Worm (Caenorhabditis elegans) whole organism, L1 larva: Measurements from ENCODE around the gene nlp-50.

ENCODE experiments used
- F16B12.6 ChIP-seq: fragments of 150-350 bp; optimal IDR thresholded peaks from 2 replicates; lab custom pipeline; 2014; ENCODE audit warnings: missing biosample characterization, missing genetic modification characterization
- Y116A8C.19 ChIP-seq: sonication (generic microtip); optimal IDR thresholded peaks from 2 replicates; lab custom pipeline; 2016; ENCODE audit warnings: missing compliant biosample characterization, missing genetic modification characterization, borderline replicate concordance
- alr-1 ChIP-seq: fragments of 200-800 bp; sonication (Bioruptor generic); optimal IDR thresholded peaks from 2 replicates; lab custom pipeline; 2018; ENCODE audit warnings: borderline replicate concordance, mild to moderate bottlenecking, missing genetic modification characterization, missing compliant biosample characterization
- aly-2 ChIP-seq: fragments of 150-350 bp; optimal IDR thresholded peaks from 2 replicates; lab custom pipeline; 2014; ENCODE audit warnings: missing biosample characterization, missing genetic modification characterization
- ceh-63 ChIP-seq: fragments of 200-800 bp; sonication (Bioruptor generic); optimal IDR thresholded peaks from 2 replicates; lab custom pipeline; 2018; ENCODE audit warnings: mild to moderate bottlenecking, missing genetic modification characterization, missing compliant biosample characterization
- ceh-82 ChIP-seq, 3 experiments: fragments of 150-350 bp in 1 of 3; sonication (generic microtip) in 2 of 3; optimal IDR thresholded peaks; 2 replicates each; lab custom pipeline; 2014 to 2017; ENCODE audit warnings: missing biosample characterization in 3 of 3, missing genetic modification characterization in 3 of 3
- ceh-88 ChIP-seq: fragments of 200-800 bp; sonication (Bioruptor generic); IDR thresholded peaks from 2 replicates; pipeline ENCODE4 v1.3.6; 2022; ENCODE audit warnings: missing genetic modification characterization, missing compliant biosample characterization
- ceh-90 ChIP-seq: sonication (generic microtip); optimal IDR thresholded peaks from 2 replicates; lab custom pipeline; 2016; ENCODE audit warnings: missing genetic modification characterization, missing compliant biosample characterization
- ces-1 ChIP-seq: fragments of 150-350 bp; optimal IDR thresholded peaks from 2 replicates; lab custom pipeline; 2014; ENCODE audit warnings: missing biosample characterization, missing genetic modification reagents, missing genetic modification characterization
- efl-3 ChIP-seq: fragments of 200-800 bp; sonication (Bioruptor generic); optimal IDR thresholded peaks from 2 replicates; lab custom pipeline; 2018; ENCODE audit warnings: mild to moderate bottlenecking, missing genetic modification characterization, missing compliant biosample characterization
- egl-27 ChIP-seq, 2 experiments: fragments of 150-350 bp in 1 of 2; sonication (generic microtip); optimal IDR thresholded peaks; 3 replicates each; lab custom pipeline; 2017 to 2018; ENCODE audit warnings: missing biosample characterization in 2 of 2, missing genetic modification characterization in 2 of 2, missing genetic modification reagents in 2 of 2
- fkh-4 ChIP-seq: sonication (generic microtip); optimal IDR thresholded peaks from 2 replicates; lab custom pipeline; 2016; ENCODE audit warnings: missing compliant biosample characterization, missing genetic modification characterization, borderline replicate concordance
- fos-1 ChIP-seq: fragments of 150-350 bp; optimal IDR thresholded peaks from 2 replicates; lab custom pipeline; 2014; ENCODE audit warnings: missing biosample characterization, missing genetic modification characterization
- grh-1 ChIP-seq: fragments of 200-800 bp; sonication (Bioruptor generic); IDR thresholded peaks from 2 replicates; pipeline ENCODE4 v1.3.6; 2022; ENCODE audit warnings: missing genetic modification reagents, missing genetic modification characterization, missing compliant biosample characterization
- hlh-4 ChIP-seq: sonication (generic microtip); optimal IDR thresholded peaks from 2 replicates; lab custom pipeline; 2016; ENCODE audit warnings: mild to moderate bottlenecking, missing genetic modification characterization, missing compliant biosample characterization
- hpl-2 ChIP-seq: fragments of 150-350 bp; optimal IDR thresholded peaks from 2 replicates; lab custom pipeline; 2014; ENCODE audit warnings: missing biosample characterization, missing genetic modification reagents, missing genetic modification characterization
- jun-1 ChIP-seq: fragments of 150-350 bp; optimal IDR thresholded peaks from 2 replicates; lab custom pipeline; 2014; ENCODE audit warnings: missing biosample characterization, missing genetic modification reagents, missing genetic modification characterization
- lin-15B ChIP-seq: fragments of 150-350 bp; sonication (generic microtip); optimal IDR thresholded peaks from 3 replicates; lab custom pipeline; 2014; ENCODE audit warnings: missing biosample characterization, missing genetic modification characterization
- lin-35 ChIP-seq, 2 experiments: fragments of 150-350 bp; optimal IDR thresholded peaks; 2 replicates each; lab custom pipeline; 2014; ENCODE audit warnings: missing biosample characterization in 2 of 2, missing genetic modification characterization in 2 of 2, missing genetic modification reagents in 2 of 2
- lir-3 ChIP-seq: sonication (generic microtip); optimal IDR thresholded peaks from 2 replicates; lab custom pipeline; 2016; ENCODE audit warnings: mild to moderate bottlenecking, missing genetic modification characterization, moderate library complexity, missing compliant biosample characterization; ENCODE audit not compliant: poor library complexity
- mdl-1 ChIP-seq, 2 experiments: fragments of 150-350 bp; optimal IDR thresholded peaks; 2 replicates each; lab custom pipeline; 2014 to 2017; ENCODE audit warnings: missing biosample characterization in 2 of 2, missing genetic modification characterization in 2 of 2, inconsistent platforms in 1 of 2
- mef-2 ChIP-seq: fragments of 150-350 bp; optimal IDR thresholded peaks from 2 replicates; lab custom pipeline; 2014; ENCODE audit warnings: missing biosample characterization, missing genetic modification characterization
- mep-1 ChIP-seq: fragments of 150-350 bp; optimal IDR thresholded peaks from 2 replicates; lab custom pipeline; 2014; ENCODE audit warnings: missing biosample characterization, missing genetic modification characterization
- nhr-11 ChIP-seq: fragments of 150-350 bp; optimal IDR thresholded peaks from 2 replicates; lab custom pipeline; 2014; ENCODE audit warnings: missing biosample characterization, missing genetic modification characterization
- nhr-19 ChIP-seq: fragments of 200-800 bp; sonication (Bioruptor generic); conservative IDR thresholded peaks from 2 replicates; pipeline ENCODE4 v1.3.6; 2022; ENCODE audit warnings: missing genetic modification characterization, missing compliant biosample characterization
- nhr-20 ChIP-seq: sonication (generic microtip); optimal IDR thresholded peaks from 2 replicates; lab custom pipeline; 2016; ENCODE audit warnings: mild to moderate bottlenecking, missing genetic modification characterization, missing compliant biosample characterization
- nhr-237 ChIP-seq: fragments of 150-350 bp; optimal IDR thresholded peaks from 2 replicates; lab custom pipeline; 2014; ENCODE audit warnings: missing biosample characterization, missing genetic modification characterization
- nhr-47 ChIP-seq: sonication (generic microtip); optimal IDR thresholded peaks from 2 replicates; lab custom pipeline; 2016; ENCODE audit warnings: mild to moderate bottlenecking, missing genetic modification characterization, moderate library complexity, missing compliant biosample characterization
- nhr-84 ChIP-seq: sonication (generic microtip); optimal IDR thresholded peaks from 2 replicates; lab custom pipeline; 2017; ENCODE audit warnings: missing biosample characterization, missing genetic modification characterization
- nhr-85 ChIP-seq: sonication (generic microtip); peaks from one replicate; lab custom pipeline; 2016; ENCODE audit warnings: missing genetic modification characterization, inconsistent platforms, missing compliant biosample characterization
- nhr-90 ChIP-seq: sonication (generic microtip); optimal IDR thresholded peaks from 2 replicates; lab custom pipeline; 2016; ENCODE audit warnings: mild to moderate bottlenecking, missing genetic modification characterization, missing compliant biosample characterization; ENCODE audit not compliant: poor library complexity
- pag-3 ChIP-seq: sonication (generic microtip); optimal IDR thresholded peaks from 2 replicates; lab custom pipeline; 2017; ENCODE audit warnings: missing genetic modification characterization, mild to moderate bottlenecking, missing compliant biosample characterization, antibody characterized with exemption, borderline replicate concordance; ENCODE audit not compliant: insufficient read depth
- pax-3 ChIP-seq: fragments of 200-800 bp; sonication (Bioruptor generic); optimal IDR thresholded peaks from 2 replicates; lab custom pipeline; 2018; ENCODE audit warnings: mild to moderate bottlenecking, missing genetic modification characterization, moderate library complexity, missing compliant biosample characterization
- pqm-1 ChIP-seq: sonication (generic microtip); optimal IDR thresholded peaks from 3 replicates; lab custom pipeline; 2017; ENCODE audit warnings: missing biosample characterization, missing genetic modification characterization
- skn-1 ChIP-seq: fragments of 150-350 bp; optimal IDR thresholded peaks from 2 replicates; lab custom pipeline; 2014; ENCODE audit warnings: missing biosample characterization, missing genetic modification characterization
- snpc-4 ChIP-seq: fragments of 150-350 bp; optimal IDR thresholded peaks from 2 replicates; lab custom pipeline; 2014; ENCODE audit warnings: missing biosample characterization, missing genetic modification characterization
- snu-23 ChIP-seq: sonication (generic microtip); optimal IDR thresholded peaks from 2 replicates; lab custom pipeline; 2016; ENCODE audit warnings: missing genetic modification characterization, missing compliant biosample characterization
- sox-4 ChIP-seq: sonication (generic microtip); optimal IDR thresholded peaks from 2 replicates; lab custom pipeline; 2016; ENCODE audit warnings: missing genetic modification characterization, missing compliant biosample characterization
- sup-37 ChIP-seq: fragments of 200-800 bp; sonication (Bioruptor generic); optimal IDR thresholded peaks from 2 replicates; lab custom pipeline; 2018; ENCODE audit warnings: mild to moderate bottlenecking, missing genetic modification characterization, missing compliant biosample characterization
- swsn-7 ChIP-seq: sonication (generic microtip); optimal IDR thresholded peaks from 2 replicates; lab custom pipeline; 2016; ENCODE audit warnings: missing genetic modification characterization, missing compliant biosample characterization
- tbx-2 ChIP-seq: sonication (generic microtip); optimal IDR thresholded peaks from 2 replicates; lab custom pipeline; 2016; ENCODE audit warnings: missing genetic modification characterization, missing compliant biosample characterization
- tlp-1 ChIP-seq: fragments of 150-350 bp; optimal IDR thresholded peaks from 2 replicates; lab custom pipeline; 2014; ENCODE audit warnings: missing biosample characterization, missing genetic modification characterization
- unc-130 ChIP-seq: fragments of 150-350 bp; optimal IDR thresholded peaks from 2 replicates; lab custom pipeline; 2017; ENCODE audit warnings: missing biosample characterization, missing genetic modification characterization, inconsistent platforms
- unc-30 ChIP-seq: sonication (generic microtip); optimal IDR thresholded peaks from 2 replicates; lab custom pipeline; 2017; ENCODE audit warnings: missing biosample characterization, missing genetic modification characterization
- unc-62 ChIP-seq: fragments of 150-350 bp; optimal IDR thresholded peaks from 2 replicates; lab custom pipeline; 2014; ENCODE audit warnings: missing biosample characterization, missing genetic modification reagents, missing genetic modification characterization
- unc-86 ChIP-seq: sonication (generic microtip); optimal IDR thresholded peaks from 2 replicates; lab custom pipeline; 2016; ENCODE audit warnings: missing genetic modification characterization, missing compliant biosample characterization
- vab-15 ChIP-seq: sonication (generic microtip); optimal IDR thresholded peaks from 2 replicates; lab custom pipeline; 2017; ENCODE audit warnings: missing genotype, mild to moderate bottlenecking, missing genetic modification characterization, missing compliant biosample characterization
- xbp-1 ChIP-seq: sonication (generic microtip); optimal IDR thresholded peaks from 2 replicates; lab custom pipeline; 2016; ENCODE audit warnings: missing genetic modification characterization, missing compliant biosample characterization
- zag-1 ChIP-seq: fragments of 150-350 bp; optimal IDR thresholded peaks from 2 replicates; lab custom pipeline; 2014; ENCODE audit warnings: missing biosample characterization, missing genetic modification characterization
- zip-4 ChIP-seq: fragments of 200-800 bp; sonication (Bioruptor generic); optimal IDR thresholded peaks from 2 replicates; lab custom pipeline; 2018; ENCODE audit warnings: mild to moderate bottlenecking, missing genetic modification characterization, moderate library complexity, missing compliant biosample characterization
- ztf-11 ChIP-seq, 2 experiments: sonication (generic microtip); optimal IDR thresholded peaks; 2 replicates each; lab custom pipeline; 2016 to 2017; ENCODE audit warnings: missing genetic modification characterization in 2 of 2, missing biosample characterization in 1 of 2, missing compliant biosample characterization in 1 of 2

The nlp-50 gene

DNA sequence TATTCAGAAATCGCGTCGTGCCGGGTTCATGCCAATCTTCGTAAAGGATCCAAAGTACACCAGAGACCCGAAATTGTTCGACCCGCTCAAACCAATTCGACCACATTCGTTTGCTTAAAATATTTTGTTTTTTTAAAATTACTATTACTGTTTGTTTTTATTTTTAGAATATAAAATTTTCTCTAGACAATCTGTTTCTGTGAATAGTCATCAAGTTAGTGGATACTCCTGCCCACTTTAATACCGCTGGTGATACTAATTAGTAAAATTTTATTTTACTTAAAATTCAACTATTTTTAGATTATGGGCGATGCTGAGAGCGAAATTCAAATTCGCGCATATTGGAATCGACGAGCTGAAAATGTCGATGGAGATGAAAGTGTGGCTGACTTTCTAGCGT lies 28.2 kb upstream of the nlp-50 start, which contains the start of gene T14B4.1:
Gene T14B4.1, plus strand, starts transcription at position 301 of the 400 bp plus-strand sequence.
- no peak for TF ChIP-seq lir-3 (tag; lab: Kevin White, UChicago)
- no peak for TF ChIP-seq nhr-85 (tag; lab: Kevin White, UChicago)
- no peak for TF ChIP-seq snu-23 (GFP tag; lab: Kevin White, UChicago)
- no peak for TF ChIP-seq ceh-88
- TF ChIP-seq lin-15B (tag; lab: Kevin White, UChicago) = no peak
- TF ChIP-seq nhr-20 (tag; lab: Kevin White, UChicago) = no peak
- TF ChIP-seq pag-3 (tag; lab: Kevin White, UChicago) = no peak

DNA sequence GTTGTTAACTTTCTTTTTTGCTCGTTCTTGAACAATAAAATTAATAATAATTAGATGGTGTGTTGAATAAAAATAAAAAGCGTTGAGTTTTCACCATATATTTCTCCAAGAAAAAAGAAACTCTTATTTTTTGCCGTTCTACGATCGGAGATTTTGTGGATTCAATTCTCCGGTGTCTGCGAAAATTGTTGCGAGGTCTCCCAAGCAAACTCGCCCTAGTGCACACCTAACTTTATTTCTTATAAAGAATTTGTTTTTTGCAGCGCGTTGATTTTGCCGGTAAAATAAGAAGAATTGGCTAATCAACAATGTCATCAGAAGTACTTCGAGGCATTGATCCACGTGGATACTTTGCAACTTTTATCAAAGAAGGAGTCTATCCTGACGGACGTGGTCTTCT lies 23.4 kb upstream of the nlp-50 start, which contains the start of gene exos-8:
Gene exos-8, plus strand, starts transcription at position 264 of the 400 bp plus-strand sequence.
- peak; percentile 11 for TF ChIP-seq unc-130 (tag; lab: Kevin White, UChicago)
- TF ChIP-seq nhr-20 (tag; lab: Kevin White, UChicago) = peak; percentile 65
- peak; percentile 75 for TF ChIP-seq lir-3 (tag; lab: Kevin White, UChicago)
- TF ChIP-seq aly-2 = no peak
- no peak for TF ChIP-seq sox-4 (tag; lab: Kevin White, UChicago)
- TF ChIP-seq egl-27 (tag; optimal IDR thresholded peaks at IDR 0.05; lab: Kevin White, UChicago) = no peak
- TF ChIP-seq nhr-237 (tag; lab: Kevin White, UChicago) = no peak
- peak; percentile 60 for TF ChIP-seq nhr-47 (tag; lab: Kevin White, UChicago)
- TF ChIP-seq nhr-90 (tag; lab: Kevin White, UChicago) = peak; percentile 13
- TF ChIP-seq zag-1 (tag; lab: Kevin White, UChicago) = no peak
- no peak for TF ChIP-seq ceh-63
- no peak for TF ChIP-seq unc-30 (tag; lab: Kevin White, UChicago)
- peak; percentile 24 for TF ChIP-seq F16B12.6 (tag; lab: Kevin White, UChicago)
- TF ChIP-seq swsn-7 = peak; percentile 37
- TF ChIP-seq vab-15 (tag; lab: Kevin White, UChicago) = peak; percentile 16
- TF ChIP-seq skn-1 = peak; percentile 6
- TF ChIP-seq fos-1 (tag; lab: Kevin White, UChicago) = peak; percentile 22
- TF ChIP-seq snpc-4 (tag; lab: Kevin White, UChicago) = peak; percentile 15
- peak; percentile 35 for TF ChIP-seq pax-3 (tag; lab: Kevin White, UChicago)
- TF ChIP-seq tlp-1 (tag; lab: Kevin White, UChicago) = no peak
- peak; percentile 45 for TF ChIP-seq nhr-19 (GFP tag; lab: Robert Waterston, UW)
- no peak for TF ChIP-seq nhr-11 (tag; lab: Kevin White, UChicago)
- TF ChIP-seq efl-3 (GFP tag; lab: Kevin White, UChicago) = no peak
- TF ChIP-seq tbx-2 (tag; lab: Kevin White, UChicago) = peak; percentile 56
- TF ChIP-seq mep-1 (tag; lab: Kevin White, UChicago) = no peak
- TF ChIP-seq ztf-11 (tag; optimal IDR thresholded peaks at IDR 0.05; lab: Kevin White, UChicago) = peak in 1 of 2 experiments; percentile 17
- TF ChIP-seq pqm-1 (tag; lab: Kevin White, UChicago) = no peak
- no peak for TF ChIP-seq unc-62
- no peak for TF ChIP-seq Y116A8C.19 (tag; lab: Kevin White, UChicago)
- no peak for TF ChIP-seq hlh-4 (tag; lab: Kevin White, UChicago)
- no peak for TF ChIP-seq nhr-84 (tag; lab: Kevin White, UChicago)
- no peak for TF ChIP-seq unc-86
- no peak for TF ChIP-seq mef-2 (tag; lab: Kevin White, UChicago)
- peak in 2 of 3 experiments; percentile 33 to 71 for TF ChIP-seq ceh-82 (tag; optimal IDR thresholded peaks at IDR 0.05; lab: Kevin White, UChicago)
- peak; percentile 53 for TF ChIP-seq xbp-1 (tag; lab: Kevin White, UChicago)
- TF ChIP-seq snu-23 (GFP tag; lab: Kevin White, UChicago) = peak; percentile 66
- TF ChIP-seq hpl-2 (GFP tag; lab: Kevin White, UChicago) = peak; percentile 9
- TF ChIP-seq ces-1 (GFP tag; lab: Kevin White, UChicago) = no peak
- peak; percentile 13 for TF ChIP-seq jun-1 (tag; lab: Kevin White, UChicago)
- no peak for TF ChIP-seq sup-37 (GFP tag; lab: Kevin White, UChicago)
- TF ChIP-seq fkh-4 = no peak
- TF ChIP-seq alr-1 (tag; lab: Kevin White, UChicago) = no peak
- no peak for TF ChIP-seq grh-1 (GFP tag; lab: Robert Waterston, UW)
- no peak for TF ChIP-seq mdl-1 (tag; optimal IDR thresholded peaks at IDR 0.05; lab: Kevin White, UChicago)
- TF ChIP-seq lin-35 (GFP tag; optimal IDR thresholded peaks at IDR 0.05; lab: Kevin White, UChicago) = peak; percentile 34 to 82
- TF ChIP-seq ceh-90 (tag; lab: Kevin White, UChicago) = no peak
- TF ChIP-seq zip-4 (GFP tag; lab: Kevin White, UChicago) = no peak
